Worm (Caenorhabditis elegans) whole organism, L3 larva: Measurements from ENCODE around the gene tag-290.

Experiments used
- R02D3.7 ChIP-seq: fragments of 150-350 bp; optimal IDR thresholded peaks from 2 replicates; lab custom pipeline; 2014; ENCODE audit warnings: missing biosample characterization, missing genetic modification characterization
- ZK546.5 ChIP-seq: sonication (generic microtip); optimal IDR thresholded peaks from 2 replicates; lab custom pipeline; 2017; ENCODE audit warnings: missing biosample characterization, missing genetic modification characterization
- aly-2 ChIP-seq: fragments of 150-350 bp; optimal IDR thresholded peaks from 2 replicates; lab custom pipeline; 2014; ENCODE audit warnings: missing biosample characterization, missing genetic modification characterization
- ama-1 ChIP-seq: fragments of 150-350 bp; optimal IDR thresholded peaks from 2 replicates; lab custom pipeline; 2018
- ceh-16 ChIP-seq: sonication (generic microtip); optimal IDR thresholded peaks from 2 replicates; lab custom pipeline; 2017; ENCODE audit warnings: missing biosample characterization, missing genetic modification characterization
- ceh-28 ChIP-seq: fragments of 150-350 bp; optimal IDR thresholded peaks from 2 replicates; lab custom pipeline; 2014; ENCODE audit warnings: missing biosample characterization, missing genetic modification reagents, missing genetic modification characterization
- ceh-9 ChIP-seq: sonication (generic microtip); optimal IDR thresholded peaks from 2 replicates; lab custom pipeline; 2018; ENCODE audit warnings: missing biosample characterization, missing genetic modification characterization
- daf-12 ChIP-seq: fragments of 150-350 bp; optimal IDR thresholded peaks from 2 replicates; lab custom pipeline; 2014; ENCODE audit warnings: missing biosample characterization, missing genetic modification reagents, missing genetic modification characterization
- egl-5 ChIP-seq: fragments of 150-350 bp; optimal IDR thresholded peaks from 2 replicates; lab custom pipeline; 2017; ENCODE audit warnings: missing biosample characterization, missing genetic modification reagents, missing genetic modification characterization, inconsistent platforms
- elt-1 ChIP-seq: fragments of 150-350 bp; optimal IDR thresholded peaks from 2 replicates; lab custom pipeline; 2014; ENCODE audit warnings: missing biosample characterization, missing genetic modification characterization
- elt-2 ChIP-seq: sonication (generic microtip); optimal IDR thresholded peaks from 2 replicates; lab custom pipeline; 2016; ENCODE audit warnings: missing genetic modification reagents, mild to moderate bottlenecking, missing genetic modification characterization, missing compliant biosample characterization
- eor-1 ChIP-seq, 2 experiments: fragments of 150-350 bp; optimal IDR thresholded peaks; 2 replicates each; lab custom pipeline; 2014 to 2018; ENCODE audit warnings: missing biosample characterization in 2 of 2, missing genetic modification characterization in 2 of 2
- fkh-2 ChIP-seq: fragments of 150-350 bp; optimal IDR thresholded peaks from 2 replicates; lab custom pipeline; 2014; ENCODE audit warnings: missing biosample characterization, missing genetic modification reagents, missing genetic modification characterization
- jun-1 ChIP-seq: fragments of 150-350 bp; optimal IDR thresholded peaks from 2 replicates; lab custom pipeline; 2014; ENCODE audit warnings: missing biosample characterization, missing genetic modification reagents, missing genetic modification characterization
- lin-15B ChIP-seq: fragments of 150-350 bp; optimal IDR thresholded peaks from 2 replicates; lab custom pipeline; 2014; ENCODE audit warnings: missing biosample characterization, missing genetic modification characterization
- lin-39 ChIP-seq: fragments of 150-350 bp; optimal IDR thresholded peaks from 2 replicates; lab custom pipeline; 2018; ENCODE audit warnings: missing biosample characterization, missing genetic modification reagents, missing genetic modification characterization
- lsy-12 ChIP-seq: sonication (generic microtip); optimal IDR thresholded peaks from 2 replicates; lab custom pipeline; 2016; ENCODE audit warnings: mild to moderate bottlenecking, missing genetic modification characterization, missing compliant biosample characterization
- mdl-1 ChIP-seq: fragments of 150-350 bp; optimal IDR thresholded peaks from 2 replicates; lab custom pipeline; 2014; ENCODE audit warnings: missing biosample characterization, missing genetic modification characterization
- mml-1 ChIP-seq: fragments of 150-350 bp; sonication (generic microtip); optimal IDR thresholded peaks from 3 replicates; lab custom pipeline; 2014; ENCODE audit warnings: missing biosample characterization, missing genetic modification characterization
- nfya-1 ChIP-seq: sonication (generic microtip); optimal IDR thresholded peaks from 2 replicates; lab custom pipeline; 2017; ENCODE audit warnings: missing genetic modification characterization, mild to moderate bottlenecking, missing compliant biosample characterization, antibody characterized with exemption, moderate library complexity; ENCODE audit not compliant: insufficient read depth
- nhr-12 ChIP-seq: fragments of 150-350 bp; optimal IDR thresholded peaks from 2 replicates; lab custom pipeline; 2014; ENCODE audit warnings: missing biosample characterization, missing genetic modification characterization
- nhr-23 ChIP-seq: fragments of 150-350 bp; optimal IDR thresholded peaks from 2 replicates; lab custom pipeline; 2014; ENCODE audit warnings: missing biosample characterization, missing genetic modification reagents, missing genetic modification characterization
- nhr-237 ChIP-seq: fragments of 150-350 bp; optimal IDR thresholded peaks from 2 replicates; lab custom pipeline; 2014; ENCODE audit warnings: missing biosample characterization, missing genetic modification characterization
- nhr-25 ChIP-seq: sonication (generic microtip); optimal IDR thresholded peaks from 2 replicates; lab custom pipeline; 2017; ENCODE audit warnings: missing biosample characterization, missing genetic modification characterization
- nhr-28 ChIP-seq: fragments of 150-350 bp; optimal IDR thresholded peaks from 2 replicates; lab custom pipeline; 2014; ENCODE audit warnings: missing biosample characterization, missing genetic modification characterization
- nhr-76 ChIP-seq: fragments of 150-350 bp; sonication (generic microtip); optimal IDR thresholded peaks from 5 replicates; lab custom pipeline; 2014; ENCODE audit warnings: missing biosample characterization, missing genetic modification characterization
- nhr-77 ChIP-seq: fragments of 150-350 bp; optimal IDR thresholded peaks from 2 replicates; lab custom pipeline; 2014; ENCODE audit warnings: missing biosample characterization, missing genetic modification characterization
- pha-4 ChIP-seq: fragments of 150-350 bp; optimal IDR thresholded peaks from 2 replicates; lab custom pipeline; 2014; ENCODE audit warnings: missing biosample characterization, missing genetic modification reagents, missing genetic modification characterization
- pqm-1 ChIP-seq: fragments of 150-350 bp; optimal IDR thresholded peaks from 2 replicates; lab custom pipeline; 2017; ENCODE audit warnings: missing biosample characterization, missing genetic modification characterization, inconsistent platforms
- tbx-2 ChIP-seq: sonication (generic microtip); optimal IDR thresholded peaks from 2 replicates; lab custom pipeline; 2016; ENCODE audit warnings: mild to moderate bottlenecking, missing genetic modification characterization, missing compliant biosample characterization
- unc-39 ChIP-seq: sonication (generic microtip); optimal IDR thresholded peaks from 4 replicates; lab custom pipeline; 2017; ENCODE audit warnings: missing biosample characterization, missing genetic modification characterization
- zag-1 ChIP-seq: fragments of 150-350 bp; optimal IDR thresholded peaks from 2 replicates; lab custom pipeline; 2014; ENCODE audit warnings: missing biosample characterization, missing genetic modification characterization
- ztf-4 ChIP-seq: fragments of 150-350 bp; optimal IDR thresholded peaks from 2 replicates; lab custom pipeline; 2014; ENCODE audit warnings: missing biosample characterization, missing genetic modification characterization

Gene tag-290

ce11 chrV:11598807-11599206, 14.3 kb upstream of the tag-290 start, which contains the start of gene srx-84:
srx-84 (plus strand) TSS chrV:11599107.
- TF ChIP-seq nhr-28 (tag; lab: Kevin White, UChicago) (no peak), ceh-9 (tag; lab: Kevin White, UChicago) (no peak), ztf-4 (no peak), nhr-237 (tag; lab: Kevin White, UChicago) (no peak), unc-39 (no peak), egl-5 (no peak), nhr-76 (tag; lab: Kevin White, UChicago) (no peak), jun-1 (tag; lab: Kevin White, UChicago) (no peak), aly-2 (no peak), pha-4 (tag; lab: Kevin White, UChicago) (no peak), nfya-1 (no peak), nhr-25 (tag; lab: Kevin White, UChicago) (no peak), fkh-2 (tag; lab: Kevin White, UChicago) (no peak), daf-12 (tag; lab: Kevin White, UChicago) (no peak), eor-1 (tag; optimal IDR thresholded peaks at IDR 0.05; lab: Kevin White, UChicago) (no peak), R02D3.7 (tag; lab: Kevin White, UChicago) (no peak), elt-1 (no peak), lsy-12 (no peak), lin-15B (tag; lab: Kevin White, UChicago) (no peak), ceh-28 (tag; lab: Kevin White, UChicago) (no peak)

DNA sequence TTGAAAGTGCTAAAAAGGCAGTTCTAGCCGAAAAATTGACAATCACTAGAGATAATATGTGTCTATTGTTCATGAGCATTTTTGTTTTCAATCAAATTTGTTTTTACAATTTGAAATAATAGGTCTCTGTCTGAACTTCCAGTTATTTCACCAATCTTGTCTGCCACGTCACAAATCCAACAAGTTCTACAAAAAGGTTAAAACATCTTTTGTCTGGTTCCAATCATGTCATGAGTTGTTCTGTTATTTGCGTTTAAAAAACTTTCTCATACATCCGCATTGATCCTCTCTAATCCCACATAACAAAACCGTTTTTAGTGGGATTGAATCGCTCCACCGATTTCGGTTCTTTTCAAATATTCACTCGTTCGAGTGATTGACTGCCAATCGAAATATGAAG, 12.3 kb upstream of the tag-290 start, which contains the start of gene F35B12.9:
Gene F35B12.9, plus strand, starts transcription at position 372 of the 400 bp plus-strand sequence.
- no peak for TF ChIP-seq mdl-1 (tag; lab: Kevin White, UChicago)
- no peak for TF ChIP-seq ceh-16 (tag; lab: Kevin White, UChicago)
- TF ChIP-seq mml-1 (tag; lab: Kevin White, UChicago), result no peak
- no peak for TF ChIP-seq R02D3.7 (tag; lab: Kevin White, UChicago)
- TF ChIP-seq lin-15B (tag; lab: Kevin White, UChicago), result no peak
- no peak for TF ChIP-seq nhr-23 (tag; lab: Kevin White, UChicago)
- TF ChIP-seq ZK546.5, result no peak
- TF ChIP-seq nhr-77 (tag; lab: Kevin White, UChicago), result no peak
- TF ChIP-seq lin-39 (tag; lab: Kevin White, UChicago), result no peak

- TF ChIP-seq elt-2 (tag; lab: Kevin White, UChicago) (peak; percentile 76), nhr-28 (tag; lab: Kevin White, UChicago) (no peak), pqm-1 (tag; lab: Kevin White, UChicago) (peak; percentile 77), nhr-76 (tag; lab: Kevin White, UChicago) (no peak), ceh-28 (tag; lab: Kevin White, UChicago) (no peak), pha-4 (tag; lab: Kevin White, UChicago) (peak; percentile 47), ama-1 (lab: Kevin White, UChicago) (no peak), tbx-2 (tag; lab: Kevin White, UChicago) (no peak), mdl-1 (tag; lab: Kevin White, UChicago) (no peak), daf-12 (tag; lab: Kevin White, UChicago) (no peak), fkh-2 (tag; lab: Kevin White, UChicago) (no peak), nhr-12 (tag; lab: Kevin White, UChicago) (no peak), zag-1 (no peak), nhr-23 (tag; lab: Kevin White, UChicago) (no peak), ZK546.5 (no peak)
These were observed 8.6 kb upstream of the tag-290 start, which contains the start of gene dhs-20 for ce11 chrV:11604484-11604883. dhs-20 (minus strand) TSS chrV:11604563.

DNA sequence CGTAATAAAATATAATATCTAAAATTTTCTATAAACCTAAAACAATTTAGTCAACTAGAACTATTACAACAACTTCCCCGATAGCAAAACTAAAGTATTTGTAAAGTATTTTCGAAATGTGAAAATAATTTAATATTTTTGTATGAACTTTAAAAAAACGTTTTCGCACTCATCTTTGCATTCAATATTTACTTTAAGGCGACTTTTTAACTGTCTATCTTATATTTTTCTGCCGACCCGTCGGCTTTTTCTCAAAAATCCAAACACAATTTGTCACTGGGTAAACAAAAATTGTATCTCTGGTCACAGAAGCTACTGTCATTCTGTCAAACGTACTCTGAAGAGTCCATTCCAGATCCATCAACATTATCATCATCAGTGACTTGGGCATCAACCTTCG, 7.9 kb upstream of the tag-290 start:
- TF ChIP-seq elt-1 (no peak), nfya-1 (no peak), pha-4 (tag; lab: Kevin White, UChicago) (peak; percentile 91)

- TF ChIP-seq pha-4 (tag; lab: Kevin White, UChicago), result peak; percentile 74
- no peak for TF ChIP-seq lin-15B (tag; lab: Kevin White, UChicago)
- no peak for TF ChIP-seq egl-5
These were observed 6.7 kb upstream of the tag-290 start, which contains the start of gene idpp-16 for ce11 chrV:11606424-11606823. idpp-16 (minus strand) TSS chrV:11606524.
